Fruit fly (Drosophila melanogaster): ENCODE results near the gene tal-2A.

DNA sequence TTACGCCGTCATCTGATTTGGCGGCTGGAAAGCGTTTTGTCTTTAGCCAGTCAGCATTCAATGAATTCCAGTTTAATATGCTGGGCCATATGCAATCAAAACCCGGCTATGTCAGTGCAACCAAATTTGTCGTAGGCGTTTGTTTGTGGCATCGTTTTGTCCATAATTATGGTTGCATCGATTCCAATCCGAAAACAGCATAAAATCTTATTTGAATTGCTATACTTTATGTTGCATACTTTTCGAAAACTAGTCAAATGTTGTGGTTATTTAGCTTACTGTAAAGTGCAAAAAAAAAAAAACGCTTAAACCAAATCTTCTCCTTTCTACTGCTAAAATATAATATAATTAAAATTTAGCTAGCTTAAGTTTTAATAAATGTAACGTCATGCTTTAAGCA lies 29.6 kb downstream of the tal-2A start:
- TF ChIP-seq ovo (GFP tag; optimal IDR thresholded peaks at IDR 0.05) (no peak), Crg-1 (GFP tag; optimal IDR thresholded peaks at IDR 0.05) (no peak), CG14711 (tag; optimal IDR thresholded peaks at IDR 0.05) (no peak), kay (GFP tag; ENCODE audit: borderline replicate concordance) (peak; percentile 12), Mnt (GFP tag; optimal IDR thresholded peaks at IDR 0.05) (no peak), pad (GFP tag; optimal IDR thresholded peaks at IDR 0.05) (no peak), CG33017 (tag; optimal IDR thresholded peaks at IDR 0.05) (no peak), CG1620 (GFP tag; optimal IDR thresholded peaks at IDR 0.05) (no peak)

All from whole organism, adult.